Worm (Caenorhabditis elegans) whole organism, L4 larva: ENCODE results near the gene Y62H9A.8.

Source experiments
- D1046.2 ChIP-seq: fragments of 200-800 bp; sonication (Bioruptor generic); IDR thresholded peaks from 2 replicates; pipeline ENCODE4 v1.3.6; 2022; ENCODE audit warnings: missing genetic modification characterization, missing compliant biosample characterization
- F10B5.3 ChIP-seq: sonication (generic microtip); optimal IDR thresholded peaks from 2 replicates; lab custom pipeline; 2016; ENCODE audit warnings: mild to moderate bottlenecking, missing genetic modification characterization, missing compliant biosample characterization
- F26F4.8 ChIP-seq: fragments of 200-800 bp; sonication (Bioruptor generic); conservative IDR thresholded peaks from 2 replicates; pipeline ENCODE4 v1.3.6; 2022; ENCODE audit warnings: missing genetic modification characterization, missing compliant biosample characterization
- F44E2.7 ChIP-seq: fragments of 200-800 bp; sonication (Bioruptor generic); IDR thresholded peaks from 2 replicates; pipeline ENCODE4 v2.1.2; 2022; ENCODE audit warnings: missing genetic modification characterization, missing compliant biosample characterization
- F49E8.2 ChIP-seq: sonication (generic microtip); optimal IDR thresholded peaks from 2 replicates; lab custom pipeline; 2016; ENCODE audit warnings: missing compliant biosample characterization, mild to moderate bottlenecking, missing genetic modification characterization, borderline replicate concordance
- R02D3.7 ChIP-seq: fragments of 150-350 bp; sonication (generic microtip); optimal IDR thresholded peaks from 3 replicates; lab custom pipeline; 2014; ENCODE audit warnings: missing biosample characterization, missing genetic modification characterization
- Y105C5A.15 ChIP-seq: fragments of 200-800 bp; sonication (Bioruptor generic); IDR thresholded peaks from 2 replicates; pipeline ENCODE4 v1.3.6; 2022; ENCODE audit warnings: missing genetic modification characterization, missing compliant biosample characterization
- ZK337.2 ChIP-seq: fragments of 200-800 bp; sonication (Bioruptor generic); IDR thresholded peaks from 2 replicates; pipeline ENCODE4 v1.3.6; 2022; ENCODE audit warnings: missing genetic modification reagents, missing genetic modification characterization, missing compliant biosample characterization
- ZK546.5 ChIP-seq, 2 experiments: sonication (generic microtip); optimal IDR thresholded peaks; 2 replicates each; lab custom pipeline; 2017; ENCODE audit warnings: missing biosample characterization in 2 of 2, missing genetic modification characterization in 2 of 2
- aly-2 ChIP-seq: sonication (generic microtip); optimal IDR thresholded peaks from 2 replicates; lab custom pipeline; 2018; ENCODE audit warnings: missing biosample characterization, missing genetic modification characterization
- ama-1 ChIP-seq: fragments of 150-350 bp; optimal IDR thresholded peaks from 2 replicates; lab custom pipeline; 2014; ENCODE audit warnings: inconsistent platforms, mixed read lengths
- attf-4 ChIP-seq: sonication (generic microtip); optimal IDR thresholded peaks from 3 replicates; lab custom pipeline; 2017; ENCODE audit warnings: missing biosample characterization, missing genetic modification characterization
- ceh-20 ChIP-seq: fragments of 200-800 bp; sonication (Bioruptor generic); IDR thresholded peaks from 2 replicates; pipeline ENCODE4 v1.3.6; 2022; ENCODE audit warnings: missing genetic modification reagents, missing genetic modification characterization, missing compliant biosample characterization
- ceh-28 ChIP-seq: fragments of 150-350 bp; optimal IDR thresholded peaks from 2 replicates; lab custom pipeline; 2014; ENCODE audit warnings: missing biosample characterization, missing genetic modification reagents, missing genetic modification characterization
- ceh-44 ChIP-seq: fragments of 200-800 bp; sonication (Bioruptor generic); IDR thresholded peaks from 2 replicates; pipeline ENCODE4 v1.3.6; 2022; ENCODE audit warnings: missing genetic modification reagents, missing genetic modification characterization, missing compliant biosample characterization
- ceh-82 ChIP-seq: sonication (generic microtip); optimal IDR thresholded peaks from 2 replicates; lab custom pipeline; 2017; ENCODE audit warnings: missing biosample characterization, missing genetic modification characterization
- ces-1 ChIP-seq: fragments of 150-350 bp; sonication (generic microtip); optimal IDR thresholded peaks from 4 replicates; lab custom pipeline; 2014; ENCODE audit warnings: missing biosample characterization, missing genetic modification reagents, missing genetic modification characterization
- daf-12 ChIP-seq: fragments of 150-350 bp; optimal IDR thresholded peaks from 2 replicates; lab custom pipeline; 2014; ENCODE audit warnings: missing biosample characterization, missing genetic modification reagents, missing genetic modification characterization
- daf-19 ChIP-seq: fragments of 200-800 bp; sonication (Bioruptor generic); conservative IDR thresholded peaks from 2 replicates; pipeline ENCODE4 v1.3.6; 2022; ENCODE audit warnings: missing genetic modification characterization, missing compliant biosample characterization
- daf-8 ChIP-seq: fragments of 200-800 bp; sonication (Bioruptor generic); IDR thresholded peaks from 2 replicates; pipeline ENCODE4 v1.3.6; 2022; ENCODE audit warnings: missing genetic modification characterization, missing compliant biosample characterization
- dmd-8 ChIP-seq: fragments of 200-800 bp; sonication (Bioruptor generic); IDR thresholded peaks from 2 replicates; pipeline ENCODE4 v1.3.6; 2022; ENCODE audit warnings: missing genetic modification characterization, missing compliant biosample characterization
- egl-27 ChIP-seq: sonication (generic microtip); optimal IDR thresholded peaks from 3 replicates; lab custom pipeline; 2017; ENCODE audit warnings: missing biosample characterization, missing genetic modification reagents, missing genetic modification characterization
- fkh-10 ChIP-seq: fragments of 150-350 bp; optimal IDR thresholded peaks from 2 replicates; lab custom pipeline; 2014; ENCODE audit warnings: missing biosample characterization, missing genetic modification reagents, missing genetic modification characterization
- gei-8 ChIP-seq: fragments of 200-800 bp; sonication (Bioruptor generic); optimal IDR thresholded peaks from 2 replicates; lab custom pipeline; 2018; ENCODE audit warnings: mild to moderate bottlenecking, missing genetic modification characterization, missing compliant biosample characterization
- jun-1 ChIP-seq: fragments of 150-350 bp; optimal IDR thresholded peaks from 2 replicates; lab custom pipeline; 2014; ENCODE audit warnings: missing biosample characterization, missing genetic modification reagents, missing genetic modification characterization
- lin-29 ChIP-seq: fragments of 200-800 bp; sonication (Bioruptor generic); IDR thresholded peaks from 2 replicates; pipeline ENCODE4 v1.3.6; 2022; ENCODE audit warnings: missing genetic modification reagents, missing genetic modification characterization, missing compliant biosample characterization
- lin-39 ChIP-seq: fragments of 150-350 bp; optimal IDR thresholded peaks from 2 replicates; lab custom pipeline; 2014; ENCODE audit warnings: missing biosample characterization, missing genetic modification reagents, missing genetic modification characterization
- mdt-29 ChIP-seq: fragments of 200-800 bp; sonication (Bioruptor generic); IDR thresholded peaks from 2 replicates; pipeline ENCODE4 v1.3.6; 2022; ENCODE audit warnings: missing genetic modification reagents, missing genetic modification characterization, missing compliant biosample characterization
- mep-1 ChIP-seq: fragments of 150-350 bp; sonication (generic microtip); optimal IDR thresholded peaks from 3 replicates; lab custom pipeline; 2014; ENCODE audit warnings: missing biosample characterization, missing genetic modification characterization
- mxl-3 ChIP-seq: fragments of 200-800 bp; sonication (Bioruptor generic); optimal IDR thresholded peaks from 2 replicates; lab custom pipeline; 2018; ENCODE audit warnings: mild to moderate bottlenecking, missing genetic modification characterization, missing compliant biosample characterization
- nhr-10 ChIP-seq: fragments of 150-350 bp; optimal IDR thresholded peaks from 2 replicates; lab custom pipeline; 2014; ENCODE audit warnings: missing biosample characterization, missing genetic modification characterization
- nhr-11 ChIP-seq: fragments of 150-350 bp; optimal IDR thresholded peaks from 2 replicates; lab custom pipeline; 2014; ENCODE audit warnings: missing biosample characterization, missing genetic modification characterization
- nhr-28 ChIP-seq: fragments of 150-350 bp; optimal IDR thresholded peaks from 2 replicates; lab custom pipeline; 2014; ENCODE audit warnings: missing biosample characterization, missing genetic modification characterization
- nhr-41 ChIP-seq: fragments of 200-800 bp; sonication (Bioruptor generic); IDR thresholded peaks from 2 replicates; pipeline ENCODE4 v1.3.6; 2022; ENCODE audit warnings: missing genetic modification reagents, missing genetic modification characterization, missing compliant biosample characterization
- nhr-48 ChIP-seq: sonication (generic microtip); optimal IDR thresholded peaks from 2 replicates; lab custom pipeline; 2016; ENCODE audit warnings: mild to moderate bottlenecking, missing genetic modification characterization, missing compliant biosample characterization
- nhr-6 ChIP-seq: fragments of 150-350 bp; optimal IDR thresholded peaks from 2 replicates; lab custom pipeline; 2014; ENCODE audit warnings: missing biosample characterization, missing genetic modification characterization
- pqm-1 ChIP-seq: sonication (generic microtip); optimal IDR thresholded peaks from 2 replicates; lab custom pipeline; 2017; ENCODE audit warnings: missing biosample characterization, missing genetic modification characterization
- rbr-2 ChIP-seq: sonication (generic microtip); optimal IDR thresholded peaks from 2 replicates; lab custom pipeline; 2016; ENCODE audit warnings: missing genotype, missing genetic modification characterization, missing compliant biosample characterization
- sdz-12 ChIP-seq: fragments of 200-800 bp; sonication (Bioruptor generic); optimal IDR thresholded peaks from 2 replicates; lab custom pipeline; 2018; ENCODE audit warnings: mild to moderate bottlenecking, missing genetic modification characterization, missing compliant biosample characterization
- set-16 ChIP-seq: fragments of 200-800 bp; sonication (Bioruptor generic); IDR thresholded peaks from 2 replicates; pipeline ENCODE4 v1.3.6; 2022; ENCODE audit warnings: missing genetic modification reagents, missing genetic modification characterization, missing compliant biosample characterization
- snpc-1.2 ChIP-seq: fragments of 200-800 bp; sonication (Bioruptor generic); IDR thresholded peaks from 2 replicates; pipeline ENCODE4 v1.3.6; 2022; ENCODE audit warnings: missing genetic modification reagents, missing genetic modification characterization, missing compliant biosample characterization
- spr-3 ChIP-seq: fragments of 200-800 bp; sonication (Bioruptor generic); optimal IDR thresholded peaks from 2 replicates; lab custom pipeline; 2018; ENCODE audit warnings: mild to moderate bottlenecking, missing genetic modification characterization, missing compliant biosample characterization
- tra-1 ChIP-seq: fragments of 200-800 bp; sonication (Bioruptor generic); IDR thresholded peaks from 2 replicates; pipeline ENCODE4 v1.3.6; 2022; ENCODE audit warnings: missing genetic modification reagents, missing genetic modification characterization, missing compliant biosample characterization
- unc-39 ChIP-seq: sonication (generic microtip); optimal IDR thresholded peaks from 2 replicates; lab custom pipeline; 2017; ENCODE audit warnings: missing biosample characterization, missing genetic modification characterization
- unc-62 ChIP-seq, 3 experiments: fragments of 150-350 bp in 1 of 3; sonication (generic microtip); optimal IDR thresholded peaks in 2 of 3; peaks in 1 of 3; 1 replicate in 1 of 3; 2 replicates in 2 of 3; lab custom pipeline; 2014 to 2017; ENCODE audit warnings: missing biosample characterization in 3 of 3, missing genetic modification characterization in 3 of 3, missing genetic modification reagents in 3 of 3, missing genotype in 1 of 3
- vab-7 ChIP-seq: fragments of 200-800 bp; sonication (Bioruptor generic); IDR thresholded peaks from 2 replicates; pipeline ENCODE4 v1.3.6; 2022; ENCODE audit warnings: missing genetic modification reagents, missing genetic modification characterization, missing compliant biosample characterization
- zag-1 ChIP-seq: fragments of 150-350 bp; optimal IDR thresholded peaks from 2 replicates; lab custom pipeline; 2014; ENCODE audit warnings: missing biosample characterization, missing genetic modification characterization
- zfp-2 ChIP-seq: sonication (generic microtip); optimal IDR thresholded peaks from 2 replicates; lab custom pipeline; 2016; ENCODE audit warnings: mild to moderate bottlenecking, missing genetic modification characterization, missing compliant biosample characterization
- zfp-3 ChIP-seq: fragments of 200-800 bp; sonication (Bioruptor generic); conservative IDR thresholded peaks from 2 replicates; pipeline ENCODE4 v1.3.6; 2022; ENCODE audit warnings: missing genetic modification reagents, missing genetic modification characterization, missing compliant biosample characterization
- zip-11 ChIP-seq: fragments of 200-800 bp; sonication (Bioruptor generic); IDR thresholded peaks from 2 replicates; pipeline ENCODE4 v1.3.6; 2022; ENCODE audit warnings: missing genetic modification characterization, missing compliant biosample characterization
- zip-2 ChIP-seq: fragments of 150-350 bp; optimal IDR thresholded peaks from 2 replicates; lab custom pipeline; 2014; ENCODE audit warnings: missing biosample characterization, missing genetic modification characterization
- ztf-11 ChIP-seq: fragments of 150-350 bp; optimal IDR thresholded peaks from 2 replicates; lab custom pipeline; 2014; ENCODE audit warnings: missing biosample characterization, missing genetic modification characterization
- ztf-7 ChIP-seq: fragments of 150-350 bp; optimal IDR thresholded peaks from 2 replicates; lab custom pipeline; 2014; ENCODE audit warnings: missing biosample characterization, missing genetic modification characterization

The Y62H9A.8 gene

ce11 chrX:11934933-11935332 lies 42.7 kb upstream of the Y62H9A.8 start (continued):
- TF ChIP-seq F49E8.2 (tag; lab: Kevin White, UChicago) (peak; percentile 59), unc-39 (tag; lab: Kevin White, UChicago) (no peak), nhr-48 (peak; percentile 42), ama-1 (lab: Kevin White, UChicago) (no peak), zag-1 (no peak), pqm-1 (tag; lab: Kevin White, UChicago) (no peak), set-16 (GFP tag; lab: Robert Waterston, UW) (peak; percentile 55), tra-1 (GFP tag; lab: Robert Waterston, UW) (peak; percentile 72; the same call in 1 of the 2 replicates), lin-39 (tag; lab: Kevin White, UChicago) (no peak), daf-19 (no peak), spr-3 (GFP tag; lab: Kevin White, UChicago) (peak; percentile 58), mdt-29 (GFP tag; lab: Robert Waterston, UW) (no peak; the same call in 1 of the 2 replicates), dmd-8 (GFP tag; lab: Robert Waterston, UW) (peak; percentile 91), lin-29 (GFP tag; lab: Robert Waterston, UW) (no peak), egl-27 (tag; lab: Kevin White, UChicago) (no peak), D1046.2 (GFP tag; lab: Robert Waterston, UW) (peak; percentile 58; the same call in 1 of the 2 replicates), gei-8 (GFP tag; lab: Kevin White, UChicago) (no peak), mep-1 (tag; lab: Kevin White, UChicago) (no peak), ztf-7 (peak; percentile 31), ces-1 (GFP tag; lab: Kevin White, UChicago) (no peak), ceh-20 (peak; percentile 73), nhr-11 (tag; lab: Kevin White, UChicago) (no peak), attf-4 (tag; lab: Kevin White, UChicago) (no peak), ZK337.2 (GFP tag; lab: Robert Waterston, UW) (peak; percentile 43; the same call in 1 of the 2 replicates), F26F4.8 (GFP tag; lab: Robert Waterston, UW) (peak; percentile 52; the same call in 1 of the 2 replicates), ztf-11 (tag; lab: Kevin White, UChicago) (no peak), zip-2 (peak; percentile 49), nhr-41 (GFP tag; lab: Robert Waterston, UW) (0 out of 2 replicates have a peak, but pooled peaks have one; percentile 33), ZK546.5 (tag; optimal IDR thresholded peaks at IDR 0.05; lab: Kevin White, UChicago) (no peak), sdz-12 (peak; percentile 42), aly-2 (tag; lab: Kevin White, UChicago) (no peak), nhr-28 (peak; percentile 12), nhr-10 (tag; lab: Kevin White, UChicago) (no peak), F44E2.7 (peak; percentile 63; the same call in 1 of the 2 replicates), Y105C5A.15 (GFP tag; lab: Robert Waterston, UW) (peak; percentile 51; the same call in 1 of the 2 replicates), snpc-1.2 (GFP tag; lab: Robert Waterston, UW) (peak; percentile 87), ceh-44 (GFP tag; lab: Robert Waterston, UW) (0 out of 2 replicates have a peak, but pooled peaks have one; percentile 16), ceh-28 (tag; lab: Kevin White, UChicago) (no peak), zfp-3 (no peak), fkh-10 (GFP tag; lab: Kevin White, UChicago) (no peak), jun-1 (tag; lab: Kevin White, UChicago) (peak; percentile 7), nhr-6 (tag; lab: Kevin White, UChicago) (peak; percentile 29), vab-7 (GFP tag; lab: Robert Waterston, UW) (peak; percentile 89), daf-12 (tag; lab: Kevin White, UChicago) (no peak), daf-8 (0 out of 2 replicates have a peak, but pooled peaks have one; percentile 60), zip-11 (GFP tag; lab: Robert Waterston, UW) (no peak), unc-62 (GFP tag; optimal IDR thresholded peaks at IDR 0.05 in 1 of 2; lab: Kevin White, UChicago) (no peak), unc-62 (tag; optimal IDR thresholded peaks at IDR 0.05; lab: Kevin White, UChicago) (no peak), F10B5.3 (tag; lab: Kevin White, UChicago) (peak; percentile 61), ceh-82 (tag; lab: Kevin White, UChicago) (no peak), mxl-3 (peak; percentile 11), zfp-2 (tag; lab: Kevin White, UChicago) (peak; percentile 40), rbr-2 (tag; lab: Kevin White, UChicago) (peak; percentile 72), R02D3.7 (tag; lab: Kevin White, UChicago) (no peak)
